Fruit fly (Drosophila melanogaster): Measurements from ENCODE around the gene Mon1.

DNA sequence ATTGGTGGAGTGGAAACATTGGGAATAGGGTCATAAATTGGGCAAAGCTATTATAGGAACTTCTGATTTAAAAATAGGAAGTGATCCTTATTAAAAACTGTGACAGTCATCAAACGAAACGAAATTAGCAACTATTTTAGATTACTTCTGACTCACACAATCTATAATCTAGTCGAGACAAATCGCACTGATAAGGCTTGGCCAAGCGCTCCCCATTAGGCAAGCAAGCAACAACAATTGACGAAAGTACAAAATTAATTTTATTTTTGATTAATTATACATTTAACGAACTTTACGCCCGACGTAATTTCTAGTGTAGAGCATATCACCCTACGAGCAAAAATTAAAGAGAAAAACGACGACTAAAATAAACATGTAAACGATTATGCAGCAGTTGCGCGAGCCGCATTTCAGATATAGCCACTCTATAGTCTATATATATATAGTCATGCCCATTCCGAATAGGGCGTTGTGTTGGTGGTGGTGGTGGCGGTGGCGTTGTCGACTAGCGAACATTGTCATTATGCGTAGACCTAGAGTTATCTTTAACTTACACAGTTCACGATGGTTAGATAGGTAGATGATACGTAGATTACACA is 15.3 kb upstream of the Mon1 start, which contains the start of gene Ir25a:
- no peak for TF ChIP-seq psq (GFP tag; optimal IDR thresholded peaks at IDR 0.05)
- no peak for TF ChIP-seq GATAd (GFP tag; optimal IDR thresholded peaks at IDR 0.05)
- TF ChIP-seq Hr78 (GFP tag; optimal IDR thresholded peaks at IDR 0.05): no peak
- no peak for TF ChIP-seq CG9705 (GFP tag; optimal IDR thresholded peaks at IDR 0.05)
- no peak for TF ChIP-seq Vsx2 (GFP tag; optimal IDR thresholded peaks at IDR 0.05; ENCODE audit: partially characterized antibody)
- TF ChIP-seq OdsH (GFP tag; optimal IDR thresholded peaks at IDR 0.05): no peak

All from whole organism, wandering third instar larva.